Fruit fly (Drosophila melanogaster) whole organism, prepupa: ENCODE results near the gene CG11381.

Experiments used
- CG11902 ChIP-seq: fragments of 200-800 bp; sonication (Bioruptor generic); optimal IDR thresholded peaks from 3 replicates; lab custom pipeline; 2016; ENCODE audit warnings: missing biosample characterization, missing genetic modification characterization
- CG31627 ChIP-seq: fragments of 200-800 bp; sonication (Bioruptor generic); optimal IDR thresholded peaks from 3 replicates; lab custom pipeline; 2016; ENCODE audit warnings: missing biosample characterization, missing genetic modification characterization
- Sox102F ChIP-seq: fragments of 200-800 bp; sonication (Bioruptor generic); optimal IDR thresholded peaks from 2 replicates; lab custom pipeline; 2016; ENCODE audit warnings: missing biosample characterization, mild to moderate bottlenecking, missing genetic modification characterization

- no peak for TF ChIP-seq CG31627 (GFP tag; lab: Kevin White, UChicago)
- TF ChIP-seq Sox102F (GFP tag; lab: Kevin White, UChicago), result no peak
- TF ChIP-seq CG11902 (GFP tag; lab: Kevin White, UChicago), result no peak
Measured at dm6 chrX:1206437-1206836, 2.9 kb downstream of the CG11381 start, which contains the start of gene CG14624.
